Fruit fly (Drosophila melanogaster) whole organism, embryonic: Measurements from ENCODE around the gene Ugt37B1.

Experiments used
- CG14710 ChIP-seq: fragments of 200-800 bp; sonication (Bioruptor generic); optimal IDR thresholded peaks from 3 replicates; lab custom pipeline; 2019; ENCODE audit warnings: missing biosample characterization, mild to moderate bottlenecking, missing genetic modification characterization, moderate library complexity
- CG4617 ChIP-seq: fragments of 200-800 bp; sonication (Bioruptor generic); optimal IDR thresholded peaks from 3 replicates; lab custom pipeline; 2016; ENCODE audit warnings: missing biosample characterization, missing genetic modification characterization, borderline replicate concordance
- CG6654 ChIP-seq: fragments of 200-800 bp; sonication (Bioruptor generic); optimal IDR thresholded peaks from 2 replicates; lab custom pipeline; 2017; ENCODE audit warnings: missing biosample characterization, mild to moderate bottlenecking, missing genetic modification characterization
- CG8924 ChIP-seq: fragments of 200-800 bp; optimal IDR thresholded peaks from 3 replicates; lab custom pipeline; 2019; ENCODE audit warnings: missing biosample characterization, mild to moderate bottlenecking, missing genetic modification characterization, moderate library complexity
- ash1 ChIP-seq: fragments of 200-800 bp; sonication (Bioruptor generic); optimal IDR thresholded peaks from 2 replicates; lab custom pipeline; 2018; ENCODE audit warnings: missing biosample characterization, mild to moderate bottlenecking, missing genetic modification characterization
- corto ChIP-seq: fragments of 200-800 bp; sonication (Bioruptor generic); optimal IDR thresholded peaks from 2 replicates; lab custom pipeline; 2016; ENCODE audit warnings: missing biosample characterization, mild to moderate bottlenecking, missing genetic modification characterization, moderate library complexity
- dmrt99B ChIP-seq: fragments of 200-800 bp; sonication (Bioruptor generic); optimal IDR thresholded peaks from 2 replicates; lab custom pipeline; 2018; ENCODE audit warnings: missing biosample characterization, mild to moderate bottlenecking, missing genetic modification characterization, moderate library complexity
- fru ChIP-seq: fragments of >200 bp; optimal IDR thresholded peaks from 2 replicates; lab custom pipeline; 2017
- nom ChIP-seq: fragments of 200-800 bp; sonication (Bioruptor generic); optimal IDR thresholded peaks from 2 replicates; lab custom pipeline; 2017; ENCODE audit warnings: missing biosample characterization, missing genetic modification characterization, mild to moderate bottlenecking, moderate library complexity, missing genetic modification reagents
- repo ChIP-seq: fragments of 200-800 bp; sonication (Bioruptor generic); optimal IDR thresholded peaks from 2 replicates; lab custom pipeline; 2016; ENCODE audit warnings: missing biosample characterization, missing genetic modification characterization
- row ChIP-seq: fragments of 200-800 bp; sonication (Bioruptor generic); IDR thresholded peaks from 3 replicates; pipeline ENCODE4 v1.3.6; 2022; ENCODE audit warnings: missing biosample characterization, missing genetic modification characterization
- sob ChIP-seq: fragments of 200-800 bp; sonication (Bioruptor generic); IDR thresholded peaks from 2 replicates; pipeline ENCODE4 v1.3.6; 2022; ENCODE audit warnings: missing biosample characterization, missing genetic modification characterization

DNA sequence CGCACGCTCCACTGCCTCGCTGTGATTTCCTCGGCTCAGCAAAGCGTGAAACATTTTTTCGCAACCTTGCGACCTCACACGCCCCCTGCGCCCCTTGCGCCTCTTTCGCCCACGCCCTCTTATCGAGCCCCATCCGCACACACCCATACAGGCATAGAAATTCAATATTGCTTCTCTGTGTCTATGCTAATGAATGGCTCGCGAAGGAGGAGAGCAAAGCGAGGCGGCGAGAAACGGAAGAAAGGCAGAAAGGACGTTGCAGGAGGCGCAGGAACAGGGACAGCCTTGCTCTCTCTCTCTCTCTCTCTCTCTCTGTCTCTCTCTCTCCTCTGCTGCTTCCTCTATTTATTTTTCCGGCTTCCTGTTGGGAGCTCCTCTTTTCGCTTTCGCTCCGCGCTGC lies 38.5 kb upstream of the Ugt37B1 start:
- TF ChIP-seq CG4617 (GFP tag; lab: Kevin White, UChicago) = no peak
- TF ChIP-seq row (GFP tag; lab: Robert Waterston, UW) = no peak
- TF ChIP-seq ash1 = no peak
- TF ChIP-seq CG14710 (tag; lab: Kevin White, UChicago) = no peak
- no peak for TF ChIP-seq sob (GFP tag; lab: Robert Waterston, UW)
- no peak for TF ChIP-seq CG6654 (GFP tag; lab: Kevin White, UChicago)
- no peak for TF ChIP-seq corto (GFP tag; lab: Kevin White, UChicago)
- TF ChIP-seq repo = no peak
- no peak for TF ChIP-seq fru (lab: Kevin White, UChicago)
- no peak for TF ChIP-seq CG8924 (tag; lab: Kevin White, UChicago)
- no peak for TF ChIP-seq nom (GFP tag; lab: Kevin White, UChicago)
- no peak for TF ChIP-seq dmrt99B (tag; lab: Kevin White, UChicago)
